Fruit fly (Drosophila melanogaster) ovary, adult (tissue): ENCODE measurements around the gene Art9.

Experiments
- CG17801 ChIP-seq: fragments of 200-800 bp; optimal IDR thresholded peaks from 2 replicates; lab custom pipeline; 2019; ENCODE audit warnings: missing biosample characterization, mild to moderate bottlenecking, missing genetic modification characterization, moderate library complexity; ENCODE audit not compliant: partially characterized antibody

Art9 gene

dm6 chr3R:13939353-13940049 lies 3.8 kb downstream of the Art9 start:
- TF ChIP-seq CG17801 (GFP tag; lab: Kevin White, UChicago), result no peak

DNA sequence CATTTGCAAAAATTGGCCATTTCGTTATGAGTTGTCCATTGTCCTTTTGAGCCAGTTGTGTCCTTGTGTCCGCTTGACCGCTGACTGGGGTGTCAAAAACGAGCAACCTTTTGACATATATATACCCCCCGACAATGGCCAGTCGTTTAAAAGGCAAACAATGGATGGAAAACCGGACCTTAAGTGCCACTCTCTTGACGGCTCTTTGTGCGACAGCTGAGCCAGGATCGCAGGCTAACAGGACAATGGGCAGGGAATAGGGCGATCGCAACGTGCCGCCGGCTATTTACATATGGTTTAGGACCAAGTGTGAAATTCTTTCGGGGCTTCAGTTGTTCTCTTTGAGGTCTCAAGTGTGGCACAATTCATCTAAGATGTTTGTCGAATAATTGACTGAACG lies 7.0 kb downstream of the Art9 start:
- no peak for TF ChIP-seq CG17801 (GFP tag; lab: Kevin White, UChicago)

DNA sequence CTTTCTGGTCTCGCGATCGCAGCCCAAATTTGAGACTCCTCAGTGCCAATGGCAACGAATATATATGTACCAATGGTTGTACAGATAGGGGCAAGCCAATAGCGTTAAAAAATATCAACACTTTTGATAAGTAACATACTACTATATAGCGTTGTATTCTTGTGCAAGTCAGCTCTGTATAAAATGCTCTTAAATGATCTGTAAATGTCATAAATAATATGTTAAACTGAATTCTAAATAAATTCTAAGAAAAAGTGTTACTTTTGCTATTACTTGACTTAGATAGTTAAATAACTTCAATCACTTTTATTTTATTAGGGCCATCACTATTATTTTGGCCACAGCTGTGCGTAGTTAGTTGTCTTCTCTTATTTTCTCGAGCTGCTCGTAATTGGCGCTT lies 8.6 kb downstream of the Art9 start:
- TF ChIP-seq CG17801 (GFP tag; lab: Kevin White, UChicago), result no peak

dm6 chr3R:13933966-13934365 lies 9.3 kb downstream of the Art9 start:
- TF ChIP-seq CG17801 (GFP tag; lab: Kevin White, UChicago), result no peak

dm6 chr3R:13931813-13932212 lies 11.4 kb downstream of the Art9 start:
- no peak for TF ChIP-seq CG17801 (GFP tag; lab: Kevin White, UChicago)

DNA sequence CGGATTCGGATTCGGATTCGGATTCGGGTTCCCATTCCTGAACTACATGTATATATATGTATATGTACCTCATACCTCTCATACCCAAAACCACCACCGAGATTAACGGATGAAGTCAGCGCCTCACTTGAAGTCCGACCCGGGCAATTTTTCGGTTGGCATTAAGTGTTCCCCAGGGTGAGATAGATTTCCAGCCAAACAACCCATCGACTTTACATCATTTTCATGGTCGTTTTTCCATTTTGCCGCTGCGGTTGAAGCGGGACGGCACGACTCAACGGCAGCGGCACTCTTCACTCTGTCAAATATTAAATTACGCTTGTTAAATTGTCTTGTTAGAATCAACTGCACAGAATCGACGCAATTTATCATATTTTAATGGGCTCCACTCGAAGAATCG lies 13.0 kb downstream of the Art9 start:
- no peak for TF ChIP-seq CG17801 (GFP tag; lab: Kevin White, UChicago)

DNA sequence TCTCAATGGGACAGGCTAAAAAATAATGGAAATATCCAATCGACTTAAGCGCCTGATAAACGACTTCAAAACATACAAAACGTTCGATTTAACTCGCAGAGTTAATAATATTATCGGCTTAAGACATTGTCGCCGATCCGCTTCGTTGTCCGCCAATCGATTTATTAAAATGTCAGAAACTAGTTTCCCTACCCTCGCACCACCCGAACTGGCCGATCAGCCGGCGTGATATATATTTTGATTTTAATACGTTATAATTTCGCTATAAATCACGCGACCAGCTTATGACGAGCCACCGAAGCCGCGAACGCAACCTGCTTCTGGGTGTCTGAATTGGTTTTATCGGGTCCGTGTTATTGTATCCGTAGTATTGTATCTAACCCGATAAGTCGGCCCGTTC lies 15.7 kb downstream of the Art9 start:
- no peak for TF ChIP-seq CG17801 (GFP tag; lab: Kevin White, UChicago)

dm6 chr3R:13923626-13924025 lies 19.6 kb downstream of the Art9 start:
- TF ChIP-seq CG17801 (GFP tag; lab: Kevin White, UChicago), result no peak

DNA sequence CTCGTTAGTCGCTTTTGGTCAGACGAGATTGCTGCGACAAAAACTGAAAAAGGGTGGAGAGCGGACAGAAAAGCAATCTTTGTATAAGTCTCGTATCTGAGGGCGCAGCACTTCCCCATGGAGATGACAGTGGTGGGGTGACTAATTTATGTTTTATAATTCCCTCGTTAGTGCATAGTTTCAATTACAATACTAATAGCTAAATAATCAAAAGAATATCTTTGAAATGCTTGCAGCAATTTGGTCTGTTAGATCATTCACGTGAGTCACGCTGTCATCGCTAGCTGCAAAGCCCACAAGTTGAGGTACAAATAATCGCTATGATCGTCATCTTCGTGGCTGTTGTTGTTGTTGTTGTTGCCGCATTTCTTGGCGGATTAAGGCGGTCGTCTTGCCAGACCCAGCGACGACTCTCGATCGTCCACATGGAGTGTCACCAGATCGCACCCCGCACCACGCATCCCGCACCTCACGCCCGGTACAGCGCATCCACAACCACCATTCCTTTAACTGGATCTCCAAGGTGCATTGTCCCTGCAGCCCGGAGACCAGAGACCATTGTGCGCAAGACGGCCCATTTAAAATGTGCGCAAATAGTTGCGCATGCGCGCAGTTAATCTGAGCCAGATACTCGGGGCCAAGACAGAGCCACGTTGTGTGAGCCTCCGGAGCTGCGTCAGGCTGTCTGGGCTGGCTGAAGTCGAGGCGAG lies 21.3 kb downstream of the Art9 start:
- TF ChIP-seq CG17801 (GFP tag; lab: Kevin White, UChicago), result no peak

- no peak for TF ChIP-seq CG17801 (GFP tag; lab: Kevin White, UChicago)
These were observed 25.2 kb downstream of the Art9 start for dm6 chr3R:13918045-13918444.

dm6 chr3R:13916546-13916945 lies 26.7 kb downstream of the Art9 start:
- no peak for TF ChIP-seq CG17801 (GFP tag; lab: Kevin White, UChicago)

DNA sequence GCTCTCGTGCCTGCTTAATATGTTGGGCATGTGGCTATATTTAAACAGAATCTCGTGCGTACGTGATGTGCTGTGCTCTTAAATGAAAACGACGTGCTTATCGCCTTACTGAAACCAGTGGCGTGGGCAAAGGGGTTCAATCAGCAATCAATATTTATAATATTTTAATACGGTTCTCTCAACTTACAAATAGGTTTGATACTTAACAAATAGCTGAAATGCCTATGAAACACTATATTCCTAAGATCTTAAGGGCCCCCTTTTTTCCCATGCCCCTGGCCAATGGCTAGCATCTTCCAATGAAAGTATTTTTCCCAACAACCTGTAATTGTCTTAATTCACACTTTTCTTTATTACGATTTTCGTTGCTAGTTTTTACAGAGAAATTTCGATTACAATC lies 27.6 kb downstream of the Art9 start:
- no peak for TF ChIP-seq CG17801 (GFP tag; lab: Kevin White, UChicago)

DNA sequence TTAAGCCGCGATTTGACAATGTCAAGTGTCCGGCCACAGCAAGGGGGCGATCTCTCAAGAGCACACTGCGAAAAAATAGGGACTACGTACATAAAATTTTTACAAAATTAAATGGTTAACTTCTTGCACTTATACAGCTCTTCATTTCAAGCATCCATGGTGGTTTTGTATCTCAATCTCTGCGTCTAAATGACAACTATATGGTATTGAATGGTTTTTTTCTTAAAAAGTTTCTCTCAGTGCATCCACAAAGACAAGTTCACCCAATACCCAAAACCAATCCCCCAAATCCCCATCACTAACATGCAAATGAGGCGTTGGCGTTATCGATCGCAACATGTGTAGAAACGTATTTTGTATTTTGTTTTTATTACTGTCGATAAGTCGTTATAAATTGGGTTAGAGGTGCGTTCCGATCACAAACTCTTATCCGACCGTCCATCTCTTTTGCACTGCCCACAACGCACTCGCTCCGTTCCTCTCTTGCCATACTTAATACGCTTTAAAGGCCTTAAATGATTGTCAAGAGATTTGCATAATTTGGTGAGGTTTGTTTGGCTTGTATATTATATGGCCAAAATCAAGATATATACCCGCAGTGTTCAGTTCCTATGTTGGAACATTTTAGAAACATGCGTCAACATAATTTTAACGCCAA lies 28.4 kb downstream of the Art9 start:
- TF ChIP-seq CG17801 (GFP tag; lab: Kevin White, UChicago), result no peak

DNA sequence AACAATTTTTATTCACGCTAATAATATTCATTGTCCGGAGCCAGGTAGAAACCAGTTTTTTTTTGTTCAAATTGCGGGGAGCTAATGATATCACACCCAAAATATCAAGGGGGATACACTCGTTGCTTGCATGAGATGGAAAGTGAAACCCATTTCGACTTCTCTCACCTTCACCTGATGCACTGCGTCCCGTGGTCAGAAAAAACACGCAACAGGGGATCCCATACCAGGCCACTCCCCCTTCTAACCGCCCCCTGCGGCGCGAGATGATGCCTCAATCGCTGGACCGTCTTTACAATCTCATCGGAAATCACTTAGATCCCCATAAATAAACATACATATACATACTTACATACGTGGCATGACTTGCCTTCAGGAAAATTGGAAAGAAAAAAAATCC lies 29.7 kb downstream of the Art9 start:
- TF ChIP-seq CG17801 (GFP tag; lab: Kevin White, UChicago), result no peak

- no peak for TF ChIP-seq CG17801 (GFP tag; lab: Kevin White, UChicago)
These were observed 31.1 kb downstream of the Art9 start for dm6 chr3R:13912008-13912803.
